Worm (Caenorhabditis elegans) whole organism, L3 larva: ENCODE results near the gene tra-1.

Experiments used
- ama-1 ChIP-seq: fragments of 150-350 bp; optimal IDR thresholded peaks from 2 replicates; lab custom pipeline; 2018
- ceh-16 ChIP-seq: sonication (generic microtip); optimal IDR thresholded peaks from 2 replicates; lab custom pipeline; 2017; ENCODE audit warnings: missing biosample characterization, missing genetic modification characterization
- ceh-28 ChIP-seq: fragments of 150-350 bp; optimal IDR thresholded peaks from 2 replicates; lab custom pipeline; 2014; ENCODE audit warnings: missing biosample characterization, missing genetic modification reagents, missing genetic modification characterization
- ceh-82 ChIP-seq: fragments of 150-350 bp; optimal IDR thresholded peaks from 2 replicates; lab custom pipeline; 2014; ENCODE audit warnings: missing biosample characterization, missing genetic modification characterization
- fkh-10 ChIP-seq: sonication (generic microtip); optimal IDR thresholded peaks from 2 replicates; lab custom pipeline; 2017; ENCODE audit warnings: missing biosample characterization, missing genetic modification reagents, missing genetic modification characterization
- nhr-11 ChIP-seq: fragments of 150-350 bp; optimal IDR thresholded peaks from 2 replicates; lab custom pipeline; 2014; ENCODE audit warnings: missing biosample characterization, missing genetic modification characterization
- nhr-76 ChIP-seq: fragments of 150-350 bp; sonication (generic microtip); optimal IDR thresholded peaks from 5 replicates; lab custom pipeline; 2014; ENCODE audit warnings: missing biosample characterization, missing genetic modification characterization
- nhr-77 ChIP-seq: fragments of 150-350 bp; optimal IDR thresholded peaks from 2 replicates; lab custom pipeline; 2014; ENCODE audit warnings: missing biosample characterization, missing genetic modification characterization
- pha-4 ChIP-seq: fragments of 150-350 bp; optimal IDR thresholded peaks from 2 replicates; lab custom pipeline; 2014; ENCODE audit warnings: missing biosample characterization, missing genetic modification reagents, missing genetic modification characterization
- unc-39 ChIP-seq: sonication (generic microtip); optimal IDR thresholded peaks from 4 replicates; lab custom pipeline; 2017; ENCODE audit warnings: missing biosample characterization, missing genetic modification characterization
- zag-1 ChIP-seq: fragments of 150-350 bp; optimal IDR thresholded peaks from 2 replicates; lab custom pipeline; 2014; ENCODE audit warnings: missing biosample characterization, missing genetic modification characterization

DNA sequence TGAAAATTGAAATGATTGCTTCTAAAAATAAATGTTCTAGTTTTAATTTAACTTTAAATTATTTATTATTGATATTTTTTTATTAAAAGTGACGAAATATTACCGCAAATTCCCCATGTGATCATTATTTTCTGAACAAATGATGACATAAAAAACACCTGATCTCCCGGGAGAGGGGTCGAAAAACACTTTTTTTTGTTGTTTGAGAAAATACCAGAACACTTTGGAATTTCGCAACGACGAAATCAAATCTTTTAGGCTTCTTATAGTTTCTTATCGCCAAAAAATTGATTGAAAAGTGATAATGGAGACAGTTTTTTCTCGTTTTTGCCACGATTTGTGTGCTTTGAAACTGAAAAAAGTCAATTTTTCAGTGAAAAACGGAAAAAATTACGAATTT is 49.3 kb upstream of the tra-1 start:
- peak; percentile 28 for TF ChIP-seq pha-4 (tag; lab: Kevin White, UChicago)
- TF ChIP-seq unc-39 (tag; lab: Kevin White, UChicago) = no peak
- no peak for TF ChIP-seq zag-1 (tag; lab: Kevin White, UChicago)
- no peak for TF ChIP-seq ceh-16 (tag; lab: Kevin White, UChicago)
- TF ChIP-seq ceh-82 (tag; lab: Kevin White, UChicago) = no peak
- TF ChIP-seq ceh-28 (tag; lab: Kevin White, UChicago) = no peak
- TF ChIP-seq fkh-10 (GFP tag; lab: Kevin White, UChicago) = no peak
- TF ChIP-seq nhr-76 (tag; lab: Kevin White, UChicago) = no peak
- TF ChIP-seq ama-1 = no peak
- TF ChIP-seq nhr-77 (tag; lab: Kevin White, UChicago) = no peak
- no peak for TF ChIP-seq nhr-11
